Worm (Caenorhabditis elegans): ENCODE data around the gene R04B3.3.

Gene R04B3.3

DNA sequence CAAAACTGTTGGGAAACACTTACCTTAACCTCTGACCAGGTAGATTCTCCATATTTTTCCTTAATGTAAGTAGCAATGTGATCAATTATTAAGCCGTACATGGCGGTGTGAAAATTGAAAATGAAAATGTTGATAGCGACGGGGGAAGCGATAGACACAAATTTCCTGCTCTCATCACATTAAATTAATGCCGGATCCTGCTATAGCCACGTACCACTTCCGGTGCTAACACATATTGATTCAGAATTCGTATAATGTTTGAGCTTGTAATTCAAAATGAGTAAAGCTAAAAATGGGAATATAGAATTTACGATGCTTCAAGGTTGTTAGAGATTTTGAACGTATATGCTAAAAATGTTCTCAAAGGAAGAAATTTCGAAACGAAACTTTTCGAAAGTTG is 48.4 kb downstream of the R04B3.3 start, which contains the start of gene gcy-31:
Gene gcy-31 (minus strand): TSS at position 101 of the 400 bp plus-strand sequence.
- TF ChIP-seq tbx-2 (tag; optimal IDR thresholded peaks at IDR 0.05): no peak
- TF ChIP-seq nhr-77 (tag; optimal IDR thresholded peaks at IDR 0.05): no peak
- TF ChIP-seq nhr-25 (tag; optimal IDR thresholded peaks at IDR 0.05): no peak
- TF ChIP-seq skn-1 (tag; optimal IDR thresholded peaks at IDR 0.05): no peak
- TF ChIP-seq nhr-28 (tag; optimal IDR thresholded peaks at IDR 0.05): no peak
- no peak for TF ChIP-seq fkh-10 (GFP tag; optimal IDR thresholded peaks at IDR 0.05)
- no peak for TF ChIP-seq lin-39 (tag; optimal IDR thresholded peaks at IDR 0.05)
- no peak for TF ChIP-seq nhr-76 (tag; optimal IDR thresholded peaks at IDR 0.05)
- no peak for TF ChIP-seq ceh-82 (tag; optimal IDR thresholded peaks at IDR 0.05)
- no peak for TF ChIP-seq egl-27 (tag; optimal IDR thresholded peaks at IDR 0.05)
- no peak for TF ChIP-seq nhr-11 (tag; optimal IDR thresholded peaks at IDR 0.05)
- TF ChIP-seq pha-4 (tag; optimal IDR thresholded peaks at IDR 0.05): no peak
- no peak for TF ChIP-seq nhr-237 (tag; optimal IDR thresholded peaks at IDR 0.05)
- no peak for TF ChIP-seq ceh-9 (tag; optimal IDR thresholded peaks at IDR 0.05)
- TF ChIP-seq ztf-4 (tag; optimal IDR thresholded peaks at IDR 0.05): no peak
- TF ChIP-seq snpc-4 (tag; optimal IDR thresholded peaks at IDR 0.05): no peak
- TF ChIP-seq elt-1 (tag; optimal IDR thresholded peaks at IDR 0.05): no peak
- no peak for TF ChIP-seq sea-2 (GFP tag; optimal IDR thresholded peaks at IDR 0.05)

DNA sequence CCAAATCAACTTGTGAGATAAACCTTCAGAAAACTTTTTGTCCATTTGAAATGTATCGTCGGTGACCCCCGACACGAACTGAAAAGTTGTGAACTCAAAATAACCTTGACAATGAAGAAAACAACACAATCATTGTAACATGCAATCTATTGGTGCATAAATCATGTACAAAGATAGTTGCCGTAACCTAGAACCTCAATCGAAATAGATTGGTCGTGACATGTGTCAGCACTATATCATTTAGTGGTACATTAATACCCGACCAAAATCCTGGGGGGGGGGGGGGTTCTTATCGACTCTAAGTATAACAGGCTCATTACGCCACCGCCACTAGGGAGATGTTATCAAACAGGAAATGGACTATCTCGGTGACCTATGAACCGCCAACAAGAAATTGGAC is 48.8 kb downstream of the R04B3.3 start:
- TF ChIP-seq unc-39 (tag; optimal IDR thresholded peaks at IDR 0.05) (no peak), nhr-25 (tag; optimal IDR thresholded peaks at IDR 0.05) (peak; percentile 61), ceh-28 (tag; optimal IDR thresholded peaks at IDR 0.05) (no peak)

DNA sequence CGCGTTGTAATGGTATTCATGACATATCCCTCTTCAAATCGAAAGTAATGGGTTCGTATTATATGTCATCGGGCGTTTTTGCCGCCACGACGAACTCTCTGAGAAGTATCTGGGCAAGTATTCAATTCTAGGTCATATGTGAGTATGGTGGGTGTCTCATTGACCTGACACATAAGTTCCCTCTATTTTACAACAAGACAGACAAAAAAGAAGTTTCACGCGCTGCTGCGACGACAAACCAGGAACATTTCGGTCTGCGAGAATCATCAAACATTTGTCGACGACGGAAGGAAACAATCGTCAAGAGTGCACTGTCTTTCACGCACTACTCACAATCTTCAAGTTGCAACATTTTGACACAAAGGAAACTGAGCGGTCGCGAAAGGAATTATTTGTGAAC is 50.5 kb downstream of the R04B3.3 start:
- TF ChIP-seq aly-2 (tag; optimal IDR thresholded peaks at IDR 0.05) (no peak), ama-1 (optimal IDR thresholded peaks at IDR 0.05) (no peak), ZK546.5 (tag; optimal IDR thresholded peaks at IDR 0.05) (no peak), snpc-4 (tag; optimal IDR thresholded peaks at IDR 0.05) (no peak), nhr-23 (tag; optimal IDR thresholded peaks at IDR 0.05) (peak; percentile 85), nhr-25 (tag; optimal IDR thresholded peaks at IDR 0.05) (peak; percentile 34), unc-62 (GFP tag; optimal IDR thresholded peaks at IDR 0.05) (no peak), egl-5 (tag; optimal IDR thresholded peaks at IDR 0.05) (no peak)

Measured in whole organism, L3 larva.